Fruit fly (Drosophila melanogaster): ENCODE results near the gene RpS19b.

RpS19b gene

DNA sequence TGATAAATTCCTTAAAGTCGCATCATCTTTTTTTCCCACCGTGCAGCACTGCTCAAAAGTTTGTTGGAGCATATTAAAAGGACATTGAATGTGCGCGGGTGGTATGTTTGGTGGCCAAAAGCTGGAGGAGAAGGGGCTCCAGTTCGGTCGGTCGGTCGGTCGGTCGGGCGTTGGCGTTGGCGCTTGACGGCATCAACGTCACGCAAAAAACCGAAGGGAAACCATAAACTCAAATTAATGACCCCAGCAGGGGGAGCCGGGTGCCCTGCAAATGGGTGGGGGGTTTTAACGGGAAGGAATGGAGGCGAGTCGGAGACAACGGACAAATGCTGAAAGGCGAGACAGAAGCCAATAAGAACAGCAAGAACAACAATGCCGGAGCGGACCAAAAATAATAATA lies 21.0 kb downstream of the RpS19b start:
- TF ChIP-seq psq (optimal IDR thresholded peaks at IDR 0.05) (no peak), Dll (optimal IDR thresholded peaks at IDR 0.05) (peak; percentile 6), usp (GFP tag; optimal IDR thresholded peaks at IDR 0.05) (no peak)

DNA sequence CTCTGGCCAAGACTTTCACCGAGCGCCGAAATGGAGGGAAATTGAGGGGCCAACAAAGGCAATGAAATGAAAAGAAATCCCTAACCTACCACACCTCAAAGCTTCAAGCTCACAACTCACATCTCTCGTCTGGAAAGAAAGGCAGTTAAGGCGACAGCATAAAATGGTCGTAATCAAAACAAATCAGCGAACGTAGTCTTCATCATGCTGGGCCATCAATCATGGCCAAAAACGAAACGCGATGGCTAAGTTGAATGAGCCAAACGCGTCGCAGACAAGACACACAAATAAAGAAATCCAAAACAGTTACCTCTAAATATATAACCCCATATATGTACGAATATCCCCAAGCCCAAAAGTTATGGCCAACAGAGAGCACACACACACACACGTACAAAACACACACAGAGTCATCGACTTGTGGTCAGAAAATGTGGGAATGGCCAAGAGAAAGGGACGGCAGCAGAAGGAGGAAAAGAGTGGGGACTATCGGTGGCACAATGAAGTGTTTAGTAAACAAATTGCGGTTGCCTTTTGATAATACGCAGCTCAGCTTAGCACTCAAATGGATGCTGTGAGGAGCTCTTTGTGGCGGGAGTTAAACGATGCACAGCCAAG lies 22.1 kb downstream of the RpS19b start:
- TF ChIP-seq Dll (optimal IDR thresholded peaks at IDR 0.05) (no peak), EcR (GFP tag; optimal IDR thresholded peaks at IDR 0.05) (peak in 1 of 2 experiments; percentile 39), CG8478 (optimal IDR thresholded peaks at IDR 0.05) (no peak)

DNA sequence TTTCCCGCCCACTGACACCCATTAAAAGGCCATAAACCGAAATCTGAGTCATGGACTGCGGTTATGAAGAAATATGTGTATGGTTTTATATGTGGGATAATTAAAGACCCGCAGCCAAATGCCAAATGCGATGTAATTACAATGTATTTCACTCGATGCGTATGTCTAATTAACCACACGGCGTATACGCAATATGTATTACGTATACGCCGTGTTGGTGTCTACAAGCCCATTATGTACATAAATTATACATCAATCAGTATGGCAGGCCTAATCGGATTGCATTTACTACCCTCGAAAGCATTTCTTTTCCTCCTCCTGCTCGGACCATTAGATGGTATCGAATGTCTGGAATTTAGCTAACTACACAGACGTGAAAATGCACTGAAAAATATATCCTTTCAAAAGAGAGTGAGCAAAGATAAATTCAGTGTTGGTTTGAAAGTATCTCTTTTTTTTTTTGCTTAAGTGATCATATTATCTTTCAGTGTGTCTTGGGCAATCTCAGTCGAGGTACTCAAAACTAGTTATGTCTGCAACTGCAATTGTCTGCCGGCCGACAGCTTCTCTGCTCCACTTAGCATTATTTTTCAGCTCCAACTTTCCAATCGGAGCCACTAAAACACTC lies 23.0 kb downstream of the RpS19b start:
- TF ChIP-seq pan (optimal IDR thresholded peaks at IDR 0.05) = no peak
- TF ChIP-seq CG8478 (optimal IDR thresholded peaks at IDR 0.05) = no peak
- no peak for TF ChIP-seq Dll (optimal IDR thresholded peaks at IDR 0.05)
- no peak for TF ChIP-seq EcR (GFP tag; optimal IDR thresholded peaks at IDR 0.05)
- TF ChIP-seq psq (optimal IDR thresholded peaks at IDR 0.05) = no peak
- TF ChIP-seq usp (GFP tag; optimal IDR thresholded peaks at IDR 0.05) = no peak

- no peak for TF ChIP-seq usp (GFP tag; optimal IDR thresholded peaks at IDR 0.05)
- TF ChIP-seq psq (optimal IDR thresholded peaks at IDR 0.05) = no peak
- TF ChIP-seq CG8478 (optimal IDR thresholded peaks at IDR 0.05) = no peak
- no peak for TF ChIP-seq pan (optimal IDR thresholded peaks at IDR 0.05)
- TF ChIP-seq EcR (GFP tag; optimal IDR thresholded peaks at IDR 0.05) = no peak
- TF ChIP-seq Dll (optimal IDR thresholded peaks at IDR 0.05) = no peak
Measured at dm6 chr3R:23909347-23909862, 23.9 kb downstream of the RpS19b start.

- TF ChIP-seq pan (optimal IDR thresholded peaks at IDR 0.05) = no peak
- TF ChIP-seq psq (optimal IDR thresholded peaks at IDR 0.05) = no peak
- TF ChIP-seq EcR (GFP tag; optimal IDR thresholded peaks at IDR 0.05) = no peak
- TF ChIP-seq CG8478 (optimal IDR thresholded peaks at IDR 0.05) = no peak
- TF ChIP-seq Dll (optimal IDR thresholded peaks at IDR 0.05) = no peak
Measured at dm6 chr3R:23903425-23903824, 29.9 kb downstream of the RpS19b start.

dm6 chr3R:23902557-23902956 lies 30.8 kb downstream of the RpS19b start:
- no peak for TF ChIP-seq psq (optimal IDR thresholded peaks at IDR 0.05)
- TF ChIP-seq Dll (optimal IDR thresholded peaks at IDR 0.05) = no peak
- no peak for TF ChIP-seq usp (GFP tag; optimal IDR thresholded peaks at IDR 0.05)
- TF ChIP-seq EcR (GFP tag; optimal IDR thresholded peaks at IDR 0.05) = no peak
- no peak for TF ChIP-seq CG8478 (optimal IDR thresholded peaks at IDR 0.05)
- no peak for TF ChIP-seq pan (optimal IDR thresholded peaks at IDR 0.05)

DNA sequence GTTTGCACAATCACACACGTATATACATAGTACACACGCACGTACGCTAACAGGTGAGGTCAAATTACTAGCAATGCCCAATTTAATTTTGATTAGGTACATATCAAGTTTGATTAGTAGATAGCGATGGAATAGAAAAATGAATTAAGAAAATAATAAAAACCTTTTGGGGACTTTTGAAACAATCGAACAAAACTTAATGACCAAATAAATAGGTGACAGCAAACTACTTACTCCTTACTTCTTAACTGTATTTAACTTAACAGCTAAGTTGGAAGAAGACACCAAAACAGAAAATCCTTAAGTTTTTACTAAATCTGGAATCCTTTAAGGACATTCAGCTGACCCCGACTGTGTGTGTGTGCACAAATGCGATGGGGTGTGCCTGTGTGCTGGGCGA lies 31.3 kb downstream of the RpS19b start:
- TF ChIP-seq CG8478 (optimal IDR thresholded peaks at IDR 0.05) (no peak), usp (GFP tag; optimal IDR thresholded peaks at IDR 0.05) (no peak)

dm6 chr3R:23900092-23900491 lies 33.2 kb downstream of the RpS19b start:
- TF ChIP-seq usp (GFP tag; optimal IDR thresholded peaks at IDR 0.05) = no peak
- TF ChIP-seq EcR (GFP tag; optimal IDR thresholded peaks at IDR 0.05) = no peak
- no peak for TF ChIP-seq CG8478 (optimal IDR thresholded peaks at IDR 0.05)
- no peak for TF ChIP-seq psq (optimal IDR thresholded peaks at IDR 0.05)

- no peak for TF ChIP-seq Dll (optimal IDR thresholded peaks at IDR 0.05)
- no peak for TF ChIP-seq usp (GFP tag; optimal IDR thresholded peaks at IDR 0.05)
- no peak for TF ChIP-seq psq (optimal IDR thresholded peaks at IDR 0.05)
- TF ChIP-seq CG8478 (optimal IDR thresholded peaks at IDR 0.05) = no peak
- no peak for TF ChIP-seq EcR (GFP tag; optimal IDR thresholded peaks at IDR 0.05)
- TF ChIP-seq pan (optimal IDR thresholded peaks at IDR 0.05) = no peak
Measured at dm6 chr3R:23893460-23893859, 39.9 kb downstream of the RpS19b start, which contains the start of gene tbrd-1. Gene tbrd-1, minus strand, starts transcription at chr3R:23893560.

DNA sequence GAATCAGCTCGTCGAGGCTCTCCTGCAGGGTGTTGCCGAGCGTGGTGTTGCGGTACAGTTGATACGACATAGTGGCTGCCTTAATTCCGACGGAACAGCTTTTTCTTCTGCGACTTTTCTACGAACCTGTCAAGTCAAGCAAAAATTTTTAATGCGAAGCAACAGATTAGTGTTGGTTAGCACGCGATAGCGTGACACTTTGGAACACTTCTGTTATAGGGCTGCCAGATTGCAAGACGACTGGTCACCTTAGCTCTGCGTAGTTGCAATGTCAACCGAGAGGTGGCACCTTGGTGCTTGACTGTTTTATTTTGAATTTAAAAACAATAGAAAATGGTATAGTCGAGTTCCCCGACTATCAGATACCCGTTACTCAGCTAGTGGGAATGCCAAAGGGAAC lies 42.4 kb downstream of the RpS19b start, which contains the start of gene TfIIA-S:
Gene TfIIA-S (minus strand): TSS at position 175 of the 400 bp plus-strand sequence.
- TF ChIP-seq psq (optimal IDR thresholded peaks at IDR 0.05) (no peak), Dll (optimal IDR thresholded peaks at IDR 0.05) (no peak), CG8478 (optimal IDR thresholded peaks at IDR 0.05) (no peak), usp (GFP tag; optimal IDR thresholded peaks at IDR 0.05) (no peak), pan (optimal IDR thresholded peaks at IDR 0.05) (no peak), EcR (GFP tag; optimal IDR thresholded peaks at IDR 0.05) (no peak)

DNA sequence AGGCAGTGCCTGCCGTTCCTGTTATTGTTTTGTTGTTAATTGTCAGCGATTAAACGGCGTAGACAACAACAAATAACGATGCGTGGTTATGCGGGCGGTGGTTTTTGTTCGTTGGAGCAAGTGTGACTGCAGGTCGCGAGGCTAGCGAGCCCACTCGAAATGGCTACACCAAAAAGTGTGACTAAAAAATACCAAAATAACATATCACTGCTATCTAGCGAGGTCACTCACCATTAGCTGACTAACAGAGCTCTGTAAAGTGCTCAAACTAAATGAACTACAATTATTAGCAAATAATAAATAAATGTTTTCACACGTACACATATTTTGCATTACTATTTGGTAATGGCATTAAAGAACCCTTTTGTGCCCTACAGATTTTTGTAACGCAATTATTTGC lies 43.4 kb downstream of the RpS19b start, which contains the start of gene Pli:
Gene Pli (minus strand): TSS at position 131 of the 400 bp plus-strand sequence.
- TF ChIP-seq EcR (GFP tag; optimal IDR thresholded peaks at IDR 0.05) = no peak
- TF ChIP-seq pan (optimal IDR thresholded peaks at IDR 0.05) = no peak
- no peak for TF ChIP-seq usp (GFP tag; optimal IDR thresholded peaks at IDR 0.05)
- TF ChIP-seq psq (optimal IDR thresholded peaks at IDR 0.05) = no peak
- TF ChIP-seq Dll (optimal IDR thresholded peaks at IDR 0.05) = no peak
- TF ChIP-seq CG8478 (optimal IDR thresholded peaks at IDR 0.05) = no peak

dm6 chr3R:23888273-23889220 lies 44.8 kb downstream of the RpS19b start:
- no peak for TF ChIP-seq usp (GFP tag; optimal IDR thresholded peaks at IDR 0.05)
- TF ChIP-seq CG8478 (optimal IDR thresholded peaks at IDR 0.05) = no peak
- peak; percentile 1 to 53 for TF ChIP-seq EcR (GFP tag; optimal IDR thresholded peaks at IDR 0.05)
- TF ChIP-seq pan (optimal IDR thresholded peaks at IDR 0.05) = no peak
- no peak for TF ChIP-seq psq (optimal IDR thresholded peaks at IDR 0.05)
- TF ChIP-seq Dll (optimal IDR thresholded peaks at IDR 0.05) = no peak

Measured in whole organism.